Worm (Caenorhabditis elegans): ENCODE data around the gene F31D5.2.

Gene F31D5.2

DNA sequence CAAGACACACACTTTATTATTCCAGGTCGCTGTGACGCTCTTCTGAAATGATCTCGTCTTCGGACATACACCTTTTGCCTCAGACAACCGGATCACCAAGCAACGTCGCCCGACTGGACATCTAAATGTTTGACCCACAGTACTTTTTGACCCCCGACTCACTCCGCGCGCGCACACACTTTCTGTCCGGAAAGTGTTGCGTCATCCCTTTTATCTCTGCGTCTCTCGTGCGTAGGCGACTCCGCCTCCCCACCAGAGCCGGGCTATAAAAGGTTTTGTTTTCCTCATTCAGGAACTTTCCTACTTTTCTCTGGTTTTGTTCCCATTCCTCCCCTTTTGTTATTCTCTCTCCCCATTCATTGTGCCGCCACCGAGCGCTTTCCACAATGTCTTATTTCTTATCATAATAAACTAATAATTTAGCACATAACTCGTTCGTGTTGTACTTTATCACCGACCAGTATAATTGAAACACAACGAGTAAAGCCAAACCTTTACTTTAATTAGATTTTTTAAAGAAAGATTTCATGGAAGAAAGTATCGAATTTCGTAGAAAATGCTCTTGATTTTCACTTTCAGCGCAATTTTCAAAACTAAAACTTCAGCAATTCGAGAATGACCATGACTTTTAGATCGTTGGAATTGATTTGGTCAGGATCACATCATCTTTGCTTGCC, 6.2 kb upstream of the F31D5.2 start, which contains the start of gene F31D5.6:
Gene F31D5.6 (plus strand): TSS at position 627 of the 677 bp plus-strand sequence.
- no peak for TF ChIP-seq mdt-29 (GFP tag; IDR thresholded peaks at IDR 0.05)
- no peak for TF ChIP-seq hif-1 (tag; optimal IDR thresholded peaks at IDR 0.05)
- TF ChIP-seq Y48G9A.11 (GFP tag; IDR thresholded peaks at IDR 0.05), result no peak
- no peak for TF ChIP-seq nhr-41 (GFP tag; IDR thresholded peaks at IDR 0.05)
- no peak for TF ChIP-seq Y75B8A.6 (GFP tag; IDR thresholded peaks at IDR 0.05)
- no peak for TF ChIP-seq jun-1 (tag; optimal IDR thresholded peaks at IDR 0.05)
- TF ChIP-seq nhr-237 (tag; optimal IDR thresholded peaks at IDR 0.05), result no peak
- no peak for TF ChIP-seq zfp-3 (GFP tag; conservative IDR thresholded peaks at IDR 0.05)
- no peak for TF ChIP-seq zfp-2 (tag; optimal IDR thresholded peaks at IDR 0.05)

DNA sequence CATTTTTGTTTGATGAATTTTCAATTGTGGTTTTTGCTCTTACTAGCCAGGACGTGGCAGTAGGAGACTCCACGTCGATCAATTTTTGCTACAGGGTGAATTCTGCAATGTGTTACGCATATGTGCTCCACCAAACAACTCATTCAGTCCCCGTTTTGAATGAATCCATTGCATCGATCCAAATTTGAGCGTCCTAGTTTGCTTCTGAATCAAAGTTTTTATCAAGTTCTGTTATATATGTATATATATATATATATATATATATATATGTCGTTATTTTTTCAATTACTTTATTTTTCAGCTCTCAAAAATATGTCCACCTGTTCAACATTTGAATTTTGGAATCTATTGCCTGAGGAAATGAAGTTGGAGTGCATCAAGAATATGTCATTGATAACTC, 4.3 kb upstream of the F31D5.2 start, which contains the start of gene F31D5.7:
Gene F31D5.7 (plus strand): TSS at position 301 of the 400 bp plus-strand sequence.
- TF ChIP-seq ceh-82 (tag; optimal IDR thresholded peaks at IDR 0.05) (no peak), fos-1 (tag; optimal IDR thresholded peaks at IDR 0.05) (no peak), aly-2 (tag; optimal IDR thresholded peaks at IDR 0.05) (no peak), lsy-2 (tag; optimal IDR thresholded peaks at IDR 0.05) (no peak), lin-1 (GFP tag; IDR thresholded peaks at IDR 0.05) (no peak), dmd-8 (GFP tag; IDR thresholded peaks at IDR 0.05) (no peak), zag-1 (tag; optimal IDR thresholded peaks at IDR 0.05) (no peak), mdl-1 (tag; optimal IDR thresholded peaks at IDR 0.05) (no peak), zip-2 (tag; optimal IDR thresholded peaks at IDR 0.05) (no peak)

DNA sequence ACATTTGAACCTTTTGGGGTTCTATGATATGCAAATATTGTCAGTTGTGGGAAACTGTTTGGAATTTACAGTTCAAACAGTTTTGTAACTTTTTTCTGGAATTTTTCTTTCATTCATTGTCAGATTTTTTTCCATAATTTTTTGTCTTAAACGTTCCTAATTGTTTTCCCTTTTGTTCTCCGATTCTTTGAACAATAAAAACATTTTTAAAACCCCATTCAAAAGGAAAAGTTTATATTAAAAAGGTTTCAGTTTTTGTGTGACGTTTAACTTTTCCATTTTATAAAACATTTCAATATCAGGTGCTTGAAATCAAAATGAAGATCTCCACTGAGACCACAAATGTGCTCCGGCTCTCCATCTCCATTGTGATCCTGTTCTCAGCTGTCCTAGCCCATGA, 3.6 kb downstream of the F31D5.2 start, which contains the start of gene F31D5.1:
Gene F31D5.1 (plus strand): TSS at position 301 of the 400 bp plus-strand sequence.
- TF ChIP-seq lin-38 (GFP tag; IDR thresholded peaks at IDR 0.05) (no peak), madf-5 (GFP tag; IDR thresholded peaks at IDR 0.05) (no peak), nhr-77 (tag; optimal IDR thresholded peaks at IDR 0.05) (no peak), ceh-82 (tag; optimal IDR thresholded peaks at IDR 0.05) (no peak), dve-1 (tag; optimal IDR thresholded peaks at IDR 0.05; ENCODE audit: insufficient read depth) (no peak), lir-3 (tag; optimal IDR thresholded peaks at IDR 0.05) (no peak), R02D3.7 (tag; optimal IDR thresholded peaks at IDR 0.05) (no peak), Y48G9A.11 (GFP tag; IDR thresholded peaks at IDR 0.05) (no peak), skn-1 (tag; optimal IDR thresholded peaks at IDR 0.05) (no peak), pqm-1 (tag; optimal IDR thresholded peaks at IDR 0.05) (no peak), nhr-11 (tag; optimal IDR thresholded peaks at IDR 0.05) (no peak)

DNA sequence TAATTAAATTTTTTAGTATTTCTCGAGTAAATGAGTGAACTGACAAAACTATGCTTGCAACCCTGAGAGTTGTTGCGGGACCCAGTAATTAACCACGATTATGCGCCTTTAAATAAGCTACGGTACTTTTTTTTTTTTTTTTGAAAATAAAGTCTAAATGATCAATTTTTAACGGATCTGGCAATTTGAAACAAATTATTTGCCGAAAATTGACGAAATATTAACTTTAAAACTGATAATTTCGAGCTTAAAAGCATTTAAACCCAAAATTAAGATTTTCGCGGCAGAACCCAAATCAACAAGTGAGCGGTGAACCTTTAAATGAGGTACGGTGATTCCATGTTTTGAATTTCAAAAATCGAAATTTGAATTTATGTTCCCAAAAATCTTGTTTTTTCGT, 7.1 kb downstream of the F31D5.2 start:
- no peak for TF ChIP-seq dmd-9 (GFP tag; IDR thresholded peaks at IDR 0.05)
- TF ChIP-seq F49E8.2 (tag; optimal IDR thresholded peaks at IDR 0.05; ENCODE audit: borderline replicate concordance), result peak; percentile 59
- no peak for TF ChIP-seq fos-1 (tag; optimal IDR thresholded peaks at IDR 0.05)

- no peak for TF ChIP-seq T26A8.4 (GFP tag; IDR thresholded peaks at IDR 0.05)
- no peak for TF ChIP-seq unc-130 (GFP tag; optimal IDR thresholded peaks at IDR 0.05)
- no peak for TF ChIP-seq hlh-11 (tag; optimal IDR thresholded peaks at IDR 0.05)
- TF ChIP-seq mxl-3 (GFP tag; optimal IDR thresholded peaks at IDR 0.05), result no peak
- no peak for TF ChIP-seq ztf-11 (tag; optimal IDR thresholded peaks at IDR 0.05)
- peak; percentile 77 for TF ChIP-seq aha-1 (tag)
- peak in 1 of 2 experiments; percentile 92 for TF ChIP-seq unc-62 (GFP tag; optimal IDR thresholded peaks at IDR 0.05 in 1 of 2)
- TF ChIP-seq unc-62 (tag; optimal IDR thresholded peaks at IDR 0.05), result no peak
- no peak for TF ChIP-seq tra-1 (GFP tag; IDR thresholded peaks at IDR 0.05)
- TF ChIP-seq Y48G9A.11 (GFP tag; IDR thresholded peaks at IDR 0.05), result no peak
These were observed 7.6 kb downstream of the F31D5.2 start, which contains the start of gene C16A11.5 for ce11 chrII:4222983-4223382. TSS of gene C16A11.5 (plus strand) at chrII:4223305.
